Worm (Caenorhabditis elegans): ENCODE results near the gene F53C3.3.

F53C3.3 gene

DNA sequence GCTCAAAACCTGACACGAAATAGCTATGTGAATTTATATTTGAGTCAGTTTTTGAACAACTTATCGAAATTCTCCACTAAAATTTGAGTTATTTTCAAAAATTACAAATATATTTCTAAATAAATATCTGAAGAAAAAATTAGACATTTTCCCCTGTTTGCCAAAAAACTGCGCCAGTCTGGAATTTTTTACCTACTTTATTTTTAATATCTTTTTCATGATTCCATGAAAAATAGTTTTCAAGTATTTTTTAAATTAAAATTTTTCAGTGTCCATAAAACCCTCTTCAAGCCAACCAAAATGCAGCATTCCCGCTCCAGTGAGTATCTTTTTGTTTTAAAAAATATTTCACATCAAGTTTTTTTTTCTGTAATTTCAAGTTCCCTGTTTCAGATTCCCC, 11.5 kb upstream of the F53C3.3 start, which contains the start of gene F53C3.8 (continued):
- TF ChIP-seq attf-5 (GFP tag; optimal IDR thresholded peaks at IDR 0.05): no peak

DNA sequence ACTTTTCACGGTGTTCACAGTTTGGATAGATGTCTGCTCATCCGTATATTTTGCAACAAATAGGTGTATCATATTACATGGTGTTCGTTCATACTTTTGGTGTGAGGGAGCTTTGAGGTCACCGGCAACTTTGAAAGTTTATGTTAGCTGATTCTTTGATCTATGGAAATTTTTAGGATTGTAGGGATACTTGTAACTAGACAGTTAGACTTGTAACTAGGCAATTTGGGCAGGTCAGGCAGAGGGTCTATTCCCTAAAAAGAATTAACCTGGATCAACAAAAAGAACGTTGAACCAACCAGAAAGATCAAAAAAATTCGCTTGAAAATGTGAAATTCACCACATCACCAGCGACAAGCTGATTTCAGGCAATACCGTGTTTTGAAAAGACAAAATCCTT, 8.7 kb upstream of the F53C3.3 start:
- TF ChIP-seq athp-1 (tag; optimal IDR thresholded peaks at IDR 0.05) (no peak), unc-62 (GFP tag; optimal IDR thresholded peaks at IDR 0.05) (no peak), efl-1 (GFP tag; optimal IDR thresholded peaks at IDR 0.05) (no peak), die-1 (tag; optimal IDR thresholded peaks at IDR 0.05) (no peak), chd-7 (tag; optimal IDR thresholded peaks at IDR 0.05) (no peak), bed-2 (GFP tag; IDR thresholded peaks at IDR 0.05) (no peak), rec-8 (tag; optimal IDR thresholded peaks at IDR 0.05) (no peak), ztf-6 (GFP tag; IDR thresholded peaks at IDR 0.05) (no peak), snpc-1.3 (tag; optimal IDR thresholded peaks at IDR 0.05; ENCODE audit: insufficient read depth) (no peak), F55B11.4 (tag; optimal IDR thresholded peaks at IDR 0.05; ENCODE audit: borderline replicate concordance, insufficient read depth) (no peak), madf-10 (tag; optimal IDR thresholded peaks at IDR 0.05) (no peak), F39B2.1 (GFP tag; IDR thresholded peaks at IDR 0.05) (no peak), dpl-1 (GFP tag; optimal IDR thresholded peaks at IDR 0.05) (no peak), hmg-20 (GFP tag; IDR thresholded peaks at IDR 0.05) (no peak), ztf-22 (GFP tag; optimal IDR thresholded peaks at IDR 0.05) (no peak)

ce11 chrII:3894755-3895154, 7.9 kb upstream of the F53C3.3 start, which contains the start of gene F53C3.7:
F53C3.7 (plus strand) TSS chrII:3895055.
- TF ChIP-seq F57A8.1 (GFP tag; optimal IDR thresholded peaks at IDR 0.05) (no peak), dpff-1 (tag; optimal IDR thresholded peaks at IDR 0.05) (no peak), unc-130 (GFP tag; optimal IDR thresholded peaks at IDR 0.05) (no peak), ceh-79 (tag; optimal IDR thresholded peaks at IDR 0.05) (no peak), ceh-91 (GFP tag; IDR thresholded peaks at IDR 0.05) (no peak)

ce11 chrII:3896920-3897319, 5.7 kb upstream of the F53C3.3 start:
- TF ChIP-seq hmg-1.2 (GFP tag; IDR thresholded peaks at IDR 0.05): peak; percentile 88
- no peak for TF ChIP-seq madf-8 (GFP tag; conservative IDR thresholded peaks at IDR 0.05)

- TF ChIP-seq B0261.1 (tag; optimal IDR thresholded peaks at IDR 0.05): no peak
- TF ChIP-seq rpc-1 (optimal IDR thresholded peaks at IDR 0.05): no peak
- no peak for TF ChIP-seq rpc-1 (tag; optimal IDR thresholded peaks at IDR 0.05)
- 0 out of 2 replicates have a peak, but pooled peaks have one; percentile 28 for TF ChIP-seq dox-1 (GFP tag; IDR thresholded peaks at IDR 0.05)
- peak; percentile 31 for TF ChIP-seq attf-5 (GFP tag; optimal IDR thresholded peaks at IDR 0.05)
- TF ChIP-seq hmg-20 (GFP tag; IDR thresholded peaks at IDR 0.05): no peak
- peak; percentile 16 for TF ChIP-seq unc-62 (GFP tag; optimal IDR thresholded peaks at IDR 0.05)
- peak; percentile 64 for TF ChIP-seq nfyb-1 (GFP tag; IDR thresholded peaks at IDR 0.05)
- TF ChIP-seq mxl-1 (tag; optimal IDR thresholded peaks at IDR 0.05): no peak
- peak; percentile 85 for TF ChIP-seq egrh-3 (GFP tag; IDR thresholded peaks at IDR 0.05)
- no peak for TF ChIP-seq lsy-27 (tag; optimal IDR thresholded peaks at IDR 0.05; ENCODE audit: borderline replicate concordance, insufficient read depth)
- peak in 1 of 3 experiments; percentile 24 for TF ChIP-seq lin-35 (GFP tag; optimal IDR thresholded peaks at IDR 0.05)
- TF ChIP-seq tbx-9 (tag; optimal IDR thresholded peaks at IDR 0.05; ENCODE audit: borderline replicate concordance): no peak
- peak; percentile 93 for TF ChIP-seq atf-7 (tag; optimal IDR thresholded peaks at IDR 0.05)
- 0 out of 2 replicates have a peak, but pooled peaks have one; percentile 40 for TF ChIP-seq lin-26 (GFP tag; IDR thresholded peaks at IDR 0.05)
- TF ChIP-seq chd-7 (tag; optimal IDR thresholded peaks at IDR 0.05): no peak
- no peak for TF ChIP-seq pbrm-1 (GFP tag; IDR thresholded peaks at IDR 0.05)
- peak; percentile 92 for TF ChIP-seq zfh-2 (GFP tag; conservative IDR thresholded peaks at IDR 0.05)
- TF ChIP-seq ceh-27 (GFP tag; optimal IDR thresholded peaks at IDR 0.05): peak; percentile 31
- no peak for TF ChIP-seq attf-6 (GFP tag; IDR thresholded peaks at IDR 0.05)
Observed at ce11 chrII:3897758-3898494, 4.7 kb upstream of the F53C3.3 start, which contains the start of gene F53C3.6. F53C3.6 (plus strand) TSS chrII:3898142.
